Fruit fly (Drosophila melanogaster) whole organism, prepupa: ENCODE measurements around the gene Spn38F.
A peak's percentile ranks its signal among the peaks of the same experiment; 100 is the strongest.

Experiments used
- CG7368 ChIP-seq: fragments of 200-800 bp; sonication (Bioruptor generic); optimal IDR thresholded peaks from 3 replicates; lab custom pipeline; 2016; ENCODE audit warnings: missing biosample characterization, missing genetic modification characterization
- CG8319 ChIP-seq: fragments of 200-800 bp; sonication (Bioruptor generic); optimal IDR thresholded peaks from 3 replicates; lab custom pipeline; 2016; ENCODE audit warnings: missing biosample characterization, missing genetic modification characterization
- Ets21C ChIP-seq: fragments of 200-800 bp; sonication (Bioruptor generic); optimal IDR thresholded peaks from 3 replicates; lab custom pipeline; 2016; ENCODE audit warnings: missing biosample characterization, missing genetic modification characterization
- Gug ChIP-seq: fragments of 200-800 bp; sonication (Bioruptor generic); IDR thresholded peaks from 2 replicates; pipeline ENCODE4 v1.3.6; 2022; ENCODE audit warnings: missing biosample characterization, missing genetic modification characterization
- Sox14 ChIP-seq: fragments of 200-800 bp; sonication (Bioruptor generic); optimal IDR thresholded peaks from 3 replicates; lab custom pipeline; 2016; ENCODE audit warnings: missing biosample characterization, missing genetic modification characterization
- net ChIP-seq: fragments of 200-800 bp; sonication (Bioruptor generic); optimal IDR thresholded peaks from 3 replicates; lab custom pipeline; 2016; ENCODE audit warnings: missing biosample characterization, missing genetic modification characterization

DNA sequence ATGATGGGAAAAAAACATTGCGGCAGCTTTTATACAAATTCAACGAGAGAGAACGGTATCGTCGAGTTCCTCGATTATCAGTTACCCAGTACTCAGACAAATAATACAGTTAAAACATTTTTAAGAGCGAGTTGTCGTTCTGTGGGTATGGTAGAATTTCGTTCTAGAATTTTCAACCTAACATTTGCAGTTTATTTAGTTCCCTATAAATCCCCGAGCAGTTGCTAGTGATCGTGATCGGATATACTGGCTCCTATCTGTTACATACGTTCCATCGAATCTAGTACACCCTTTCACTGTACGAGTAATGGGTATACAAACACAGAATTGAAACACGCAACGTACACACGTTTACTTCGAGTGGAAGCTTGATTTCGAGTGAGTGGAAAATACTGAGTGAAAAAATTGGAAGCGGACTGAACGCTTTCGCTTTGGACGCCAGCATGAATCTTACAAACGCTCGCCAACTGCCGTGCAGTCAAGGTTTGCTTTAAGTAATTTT is 27.0 kb upstream of the Spn38F start, which contains the start of gene CG9338:
- peak; percentile 76 for TF ChIP-seq net (GFP tag; lab: Kevin White, UChicago)
- peak; percentile 89 for TF ChIP-seq CG8319
- peak; percentile 66 for TF ChIP-seq Ets21C (GFP tag; lab: Kevin White, UChicago)
- peak; percentile 87 for TF ChIP-seq Gug (GFP tag; lab: Robert Waterston, UW)
- peak; percentile 89 for TF ChIP-seq CG7368 (GFP tag; lab: Kevin White, UChicago)
- TF ChIP-seq Sox14 (GFP tag; lab: Kevin White, UChicago) = peak; percentile 79
